Fruit fly (Drosophila melanogaster) whole organism, adult: ENCODE measurements around the gene CG43750.

Experiments
- CG11617 ChIP-seq: fragments of 200-800 bp; sonication (Bioruptor generic); optimal IDR thresholded peaks from 2 replicates; lab custom pipeline; 2017; ENCODE audit warnings: mild to moderate bottlenecking, missing biosample characterization, missing genetic modification reagents, missing genetic modification characterization
- CG12768 ChIP-seq: fragments of 200-800 bp; sonication (Bioruptor generic); optimal IDR thresholded peaks from 2 replicates; lab custom pipeline; 2017; ENCODE audit warnings: missing biosample characterization, missing genetic modification characterization, mild to moderate bottlenecking, moderate library complexity, missing genetic modification reagents
- CG14711 ChIP-seq: fragments of 200-800 bp; sonication (Bioruptor generic); optimal IDR thresholded peaks from 2 replicates; lab custom pipeline; 2018; ENCODE audit warnings: missing biosample characterization, mild to moderate bottlenecking, missing genetic modification characterization, moderate library complexity
- CG1620 ChIP-seq: fragments of 200-800 bp; sonication (Bioruptor generic); optimal IDR thresholded peaks from 2 replicates; lab custom pipeline; 2016; ENCODE audit warnings: missing biosample characterization, missing genetic modification characterization
- CG33017 ChIP-seq: fragments of 200-800 bp; sonication (Bioruptor generic); optimal IDR thresholded peaks from 2 replicates; lab custom pipeline; 2018; ENCODE audit warnings: missing biosample characterization, mild to moderate bottlenecking, missing genetic modification characterization, moderate library complexity
- CG5204 ChIP-seq: fragments of 200-800 bp; sonication (Bioruptor generic); optimal IDR thresholded peaks from 2 replicates; lab custom pipeline; 2016; ENCODE audit warnings: missing biosample characterization, missing genetic modification characterization
- CG7045 ChIP-seq: fragments of 200-800 bp; sonication (Bioruptor generic); optimal IDR thresholded peaks from 2 replicates; lab custom pipeline; 2017; ENCODE audit warnings: missing biosample characterization, mild to moderate bottlenecking, missing genetic modification characterization
- CG7101 ChIP-seq: fragments of 200-800 bp; sonication (Bioruptor generic); optimal IDR thresholded peaks from 2 replicates; lab custom pipeline; 2018; ENCODE audit warnings: missing biosample characterization, mild to moderate bottlenecking, missing genetic modification characterization, moderate library complexity
- Clk ChIP-seq: fragments of 200-800 bp; sonication (Bioruptor generic); optimal IDR thresholded peaks from 2 replicates; lab custom pipeline; 2017; ENCODE audit warnings: missing biosample characterization, missing genetic modification characterization
- Crg-1 ChIP-seq: fragments of 200-800 bp; sonication (Bioruptor generic); optimal IDR thresholded peaks from 2 replicates; lab custom pipeline; 2016; ENCODE audit warnings: missing biosample characterization, missing genetic modification characterization
- Hr96 ChIP-seq: fragments of 200-800 bp; sonication (Bioruptor generic); optimal IDR thresholded peaks from 2 replicates; lab custom pipeline; 2016; ENCODE audit warnings: missing biosample characterization, missing genetic modification characterization
- Mnt ChIP-seq: fragments of 200-800 bp; sonication (Bioruptor generic); optimal IDR thresholded peaks from 2 replicates; lab custom pipeline; 2016; ENCODE audit warnings: missing biosample characterization, mild to moderate bottlenecking, missing genetic modification characterization
- bab1 ChIP-seq: fragments of 200-800 bp; sonication (Bioruptor generic); optimal IDR thresholded peaks from 3 replicates; lab custom pipeline; 2019; ENCODE audit warnings: missing biosample characterization, mild to moderate bottlenecking, missing genetic modification characterization, moderate library complexity
- cic ChIP-seq: fragments of 200-800 bp; sonication (Bioruptor generic); optimal IDR thresholded peaks from 2 replicates; lab custom pipeline; 2017; ENCODE audit warnings: missing biosample characterization, mild to moderate bottlenecking, missing genetic modification characterization, moderate library complexity
- cnc ChIP-seq, 2 experiments: fragments of >200 bp; optimal IDR thresholded peaks; 2 replicates each; lab custom pipeline; 2017
- kay ChIP-seq: fragments of 200-800 bp; sonication (Bioruptor generic); peaks from one replicate; lab custom pipeline; 2016; ENCODE audit warnings: missing biosample characterization, missing genetic modification characterization, borderline replicate concordance
- ovo ChIP-seq: fragments of 200-800 bp; sonication (Bioruptor generic); optimal IDR thresholded peaks from 2 replicates; lab custom pipeline; 2016; ENCODE audit warnings: missing biosample characterization, missing genetic modification characterization
- pad ChIP-seq: fragments of 200-800 bp; sonication (Bioruptor generic); optimal IDR thresholded peaks from 3 replicates; lab custom pipeline; 2017; ENCODE audit warnings: missing biosample characterization, missing genetic modification characterization, mild to moderate bottlenecking, moderate library complexity, missing genetic modification reagents
- tj ChIP-seq: fragments of 200-800 bp; sonication (Bioruptor generic); optimal IDR thresholded peaks from 3 replicates; lab custom pipeline; 2017; ENCODE audit warnings: missing biosample characterization, mild to moderate bottlenecking, missing genetic modification characterization, moderate library complexity
- toe ChIP-seq: fragments of 200-800 bp; sonication (Bioruptor generic); optimal IDR thresholded peaks from 2 replicates; lab custom pipeline; 2016; ENCODE audit warnings: missing biosample characterization, missing genetic modification characterization

CG43750 gene

dm6 chr2L:2397080-2397479 lies 6.6 kb upstream of the CG43750 start:
- TF ChIP-seq tj (GFP tag; lab: Kevin White, UChicago), result no peak
- TF ChIP-seq Clk (GFP tag; lab: Kevin White, UChicago), result no peak

- TF ChIP-seq cic (GFP tag; lab: Kevin White, UChicago) (no peak), Hr96 (GFP tag; lab: Kevin White, UChicago) (no peak), CG7101 (tag; lab: Kevin White, UChicago) (no peak), Clk (GFP tag; lab: Kevin White, UChicago) (no peak), CG1620 (GFP tag; lab: Kevin White, UChicago) (no peak), CG14711 (tag; lab: Kevin White, UChicago) (no peak), cnc (optimal IDR thresholded peaks at IDR 0.05; lab: Kevin White, UChicago) (no peak), ovo (GFP tag; lab: Kevin White, UChicago) (no peak), CG5204 (GFP tag; lab: Kevin White, UChicago) (no peak), tj (GFP tag; lab: Kevin White, UChicago) (no peak), bab1 (GFP tag; lab: Kevin White, UChicago) (no peak), CG11617 (GFP tag; lab: Kevin White, UChicago) (no peak), Mnt (GFP tag; lab: Kevin White, UChicago) (no peak), pad (GFP tag; lab: Kevin White, UChicago) (no peak), CG12768 (GFP tag; lab: Kevin White, UChicago) (no peak), CG7045 (no peak), CG33017 (tag; lab: Kevin White, UChicago) (no peak), toe (GFP tag; lab: Kevin White, UChicago) (no peak)
These were observed 4.4 kb upstream of the CG43750 start for dm6 chr2L:2394872-2395271.

DNA sequence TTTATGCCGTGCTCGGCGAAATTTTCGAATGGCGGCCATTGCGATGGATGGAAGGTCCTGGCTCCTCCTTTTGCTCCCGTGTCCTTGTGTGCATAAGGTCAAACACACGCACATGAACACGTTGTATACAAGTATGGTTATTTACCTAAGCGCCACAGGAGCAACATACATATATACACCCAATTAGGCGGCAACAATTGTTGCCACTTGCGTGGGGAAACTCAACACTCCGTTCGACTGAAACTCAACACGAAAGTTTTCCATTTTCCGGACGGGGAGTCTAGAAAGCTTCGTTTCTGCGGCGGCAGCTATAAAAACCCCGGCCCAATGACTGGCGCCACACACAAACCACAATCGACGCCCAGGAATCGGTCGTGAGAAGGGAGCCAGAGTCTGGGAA lies 832 bp upstream of the CG43750 start, which contains the start of gene CG46448:
Gene CG46448, plus strand, starts transcription at position 340 of the 400 bp plus-strand sequence.
- no peak for TF ChIP-seq CG33017 (tag; lab: Kevin White, UChicago)
- TF ChIP-seq Clk (GFP tag; lab: Kevin White, UChicago), result no peak
- TF ChIP-seq CG14711 (tag; lab: Kevin White, UChicago), result no peak
- TF ChIP-seq Mnt (GFP tag; lab: Kevin White, UChicago), result no peak
- no peak for TF ChIP-seq CG11617 (GFP tag; lab: Kevin White, UChicago)
- TF ChIP-seq CG7101 (tag; lab: Kevin White, UChicago), result no peak
- TF ChIP-seq Hr96 (GFP tag; lab: Kevin White, UChicago), result no peak
- no peak for TF ChIP-seq ovo (GFP tag; lab: Kevin White, UChicago)
- TF ChIP-seq CG12768 (GFP tag; lab: Kevin White, UChicago), result no peak
- TF ChIP-seq Crg-1, result no peak
- no peak for TF ChIP-seq cic (GFP tag; lab: Kevin White, UChicago)
- no peak for TF ChIP-seq cnc (optimal IDR thresholded peaks at IDR 0.05; lab: Kevin White, UChicago)
- no peak for TF ChIP-seq toe (GFP tag; lab: Kevin White, UChicago)
- TF ChIP-seq pad (GFP tag; lab: Kevin White, UChicago), result no peak
- TF ChIP-seq kay (GFP tag; lab: Kevin White, UChicago), result no peak

dm6 chr2L:2385692-2386091 lies 4.8 kb downstream of the CG43750 start, which contains the start of gene CG3557:
Gene CG3557, minus strand, starts transcription at chr2L:2385792.
- no peak for TF ChIP-seq Mnt (GFP tag; lab: Kevin White, UChicago)
- TF ChIP-seq ovo (GFP tag; lab: Kevin White, UChicago), result no peak
- TF ChIP-seq Clk (GFP tag; lab: Kevin White, UChicago), result no peak
- no peak for TF ChIP-seq bab1 (GFP tag; lab: Kevin White, UChicago)
- no peak for TF ChIP-seq kay (GFP tag; lab: Kevin White, UChicago)
- no peak for TF ChIP-seq CG7101 (tag; lab: Kevin White, UChicago)
- TF ChIP-seq tj (GFP tag; lab: Kevin White, UChicago), result no peak
- no peak for TF ChIP-seq cnc (optimal IDR thresholded peaks at IDR 0.05; lab: Kevin White, UChicago)
- TF ChIP-seq CG1620 (GFP tag; lab: Kevin White, UChicago), result no peak
- TF ChIP-seq pad (GFP tag; lab: Kevin White, UChicago), result no peak
- TF ChIP-seq CG33017 (tag; lab: Kevin White, UChicago), result no peak
- TF ChIP-seq CG12768 (GFP tag; lab: Kevin White, UChicago), result no peak

DNA sequence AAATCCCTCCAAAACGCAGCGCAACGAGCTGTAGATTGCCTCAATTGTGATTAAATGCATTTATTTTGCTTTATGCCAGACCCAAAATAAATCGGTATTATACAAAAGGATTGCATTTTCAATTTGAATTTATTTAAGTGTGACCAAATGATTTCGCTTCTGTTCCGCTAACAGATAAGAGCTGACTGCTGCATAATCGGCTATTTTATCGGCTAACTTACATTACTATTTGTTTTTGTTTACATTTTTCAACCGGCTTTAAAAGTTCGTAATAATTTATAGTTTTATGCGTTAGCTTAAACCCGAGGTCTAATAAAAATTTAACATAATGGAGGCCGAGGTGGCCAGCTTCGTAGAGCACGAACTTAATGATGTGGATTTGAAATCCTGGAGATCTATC lies 7.5 kb downstream of the CG43750 start, which contains the start of gene PIG-Wa:
Gene PIG-Wa, plus strand, starts transcription at position 232 of the 400 bp plus-strand sequence.
- TF ChIP-seq kay (GFP tag; lab: Kevin White, UChicago) (no peak), bab1 (GFP tag; lab: Kevin White, UChicago) (peak; percentile 18)

DNA sequence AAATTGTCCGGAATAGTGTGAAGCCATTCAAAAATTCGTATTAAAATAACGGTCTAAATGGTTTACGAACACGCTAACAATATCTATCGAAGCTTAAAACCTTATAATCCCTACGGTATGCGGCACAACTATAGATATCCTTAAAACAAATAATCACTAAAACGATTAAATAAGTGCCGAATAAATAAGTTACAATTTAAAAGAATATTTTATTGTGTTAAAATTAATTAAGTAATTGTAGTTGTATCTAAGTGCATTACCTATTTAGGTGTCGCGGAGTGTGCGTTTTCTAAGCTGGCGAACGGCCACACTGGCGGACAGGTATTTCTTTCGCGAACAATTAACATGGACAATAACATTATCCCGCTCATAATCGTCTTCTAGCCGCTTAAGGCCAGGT lies 9.7 kb downstream of the CG43750 start, which contains the start of gene Eogt:
Gene Eogt, plus strand, starts transcription at position 293 of the 400 bp plus-strand sequence.
- TF ChIP-seq CG7101 (tag; lab: Kevin White, UChicago) (peak; percentile 96), CG11617 (GFP tag; lab: Kevin White, UChicago) (peak; percentile 82), CG14711 (tag; lab: Kevin White, UChicago) (peak; percentile 90), CG1620 (GFP tag; lab: Kevin White, UChicago) (peak; percentile 69), tj (GFP tag; lab: Kevin White, UChicago) (peak; percentile 55), ovo (GFP tag; lab: Kevin White, UChicago) (peak; percentile 64), pad (GFP tag; lab: Kevin White, UChicago) (peak; percentile 75), toe (GFP tag; lab: Kevin White, UChicago) (peak; percentile 83), cnc (optimal IDR thresholded peaks at IDR 0.05; lab: Kevin White, UChicago) (no peak), Hr96 (GFP tag; lab: Kevin White, UChicago) (peak; percentile 55), Crg-1 (peak; percentile 84), CG5204 (GFP tag; lab: Kevin White, UChicago) (peak; percentile 77), cic (GFP tag; lab: Kevin White, UChicago) (peak; percentile 17), kay (GFP tag; lab: Kevin White, UChicago) (no peak), CG7045 (peak; percentile 89), CG12768 (GFP tag; lab: Kevin White, UChicago) (peak; percentile 90), Mnt (GFP tag; lab: Kevin White, UChicago) (peak; percentile 61), bab1 (GFP tag; lab: Kevin White, UChicago) (peak; percentile 88), Clk (GFP tag; lab: Kevin White, UChicago) (peak; percentile 57), CG33017 (tag; lab: Kevin White, UChicago) (peak; percentile 97)
